Worm (Caenorhabditis elegans) whole organism, early embryonic: ENCODE measurements around the gene ldh-1.

Source experiments
- ceh-13 ChIP-seq: fragments of 200-800 bp; sonication (Bioruptor generic); optimal IDR thresholded peaks from 2 replicates; lab custom pipeline; 2018; ENCODE audit warnings: mild to moderate bottlenecking, missing genetic modification characterization, missing compliant biosample characterization
- scrt-1 ChIP-seq: fragments of 200-800 bp; sonication (Bioruptor generic); IDR thresholded peaks from 2 replicates; pipeline ENCODE4 v1.3.6; 2022; ENCODE audit warnings: missing genetic modification characterization, missing compliant biosample characterization
- tra-4 ChIP-seq: sonication (generic microtip); optimal IDR thresholded peaks from 2 replicates; lab custom pipeline; 2017; ENCODE audit warnings: missing genetic modification characterization, missing compliant biosample characterization

DNA sequence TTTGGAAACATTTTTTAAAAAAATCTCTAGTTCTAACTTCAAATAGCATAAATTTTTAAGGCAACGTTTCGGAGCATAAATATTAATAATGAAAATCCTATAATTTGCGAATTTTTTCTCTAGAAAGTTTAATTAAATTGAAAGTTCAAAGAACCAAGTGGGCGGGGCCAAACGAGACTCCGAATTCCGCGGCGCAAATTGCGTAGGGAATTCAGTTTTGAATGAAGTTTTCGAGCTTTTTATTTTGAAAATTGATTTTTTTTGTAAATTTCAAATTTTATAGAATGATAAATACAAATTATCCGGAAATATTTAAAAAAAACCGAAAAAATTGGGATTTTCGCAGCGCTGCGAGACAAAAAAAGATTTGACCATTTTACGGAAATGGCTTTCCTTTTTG lies 3.2 kb upstream of the ldh-1 start:
- TF ChIP-seq scrt-1 (no peak), tra-4 (tag; lab: Kevin White, UChicago) (no peak), ceh-13 (GFP tag; lab: Kevin White, UChicago) (no peak)
